Fruit fly (Drosophila melanogaster): Measurements from ENCODE around the gene CG8565.
A peak's percentile ranks its signal among the peaks of the same experiment; 100 is the strongest.

The CG8565 gene

DNA sequence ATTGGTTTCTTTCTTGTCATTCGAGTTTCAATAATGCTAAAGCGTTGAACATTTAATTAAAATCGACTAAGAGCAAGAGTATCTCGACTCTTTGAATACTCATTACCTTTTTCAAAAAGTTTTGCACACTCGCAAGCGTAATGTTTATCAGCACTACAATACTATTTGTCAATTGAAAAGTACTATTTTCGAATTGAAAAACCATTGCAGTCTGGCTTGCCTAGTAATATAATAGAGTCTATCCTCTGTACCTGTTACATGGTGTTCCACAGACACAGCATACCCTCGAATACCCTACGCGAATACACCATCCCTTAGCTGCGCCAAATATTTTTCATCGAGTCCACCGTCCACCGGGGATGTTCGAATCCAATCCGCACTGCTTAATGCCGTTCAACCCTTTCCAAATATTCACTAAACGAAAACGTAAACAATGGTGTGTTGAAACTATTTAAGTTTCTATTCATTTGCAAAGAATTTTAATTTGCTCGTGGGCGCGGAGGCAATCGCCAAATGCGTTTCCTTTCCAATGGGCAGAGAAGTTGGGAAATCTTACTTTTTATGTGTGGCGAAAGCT, 18.9 kb upstream of the CG8565 start (continued):
- TF ChIP-seq pzg (GFP tag; optimal IDR thresholded peaks at IDR 0.05): no peak
- TF ChIP-seq phol (tag; optimal IDR thresholded peaks at IDR 0.05): peak; percentile 42
- 0 out of 3 replicates have a peak, but pooled peaks have one; percentile 14 for TF ChIP-seq CG11695 (GFP tag; IDR thresholded peaks at IDR 0.05)
- TF ChIP-seq CG9797 (GFP tag; optimal IDR thresholded peaks at IDR 0.05): no peak
- TF ChIP-seq lilli (GFP tag; optimal IDR thresholded peaks at IDR 0.05): peak; percentile 32
- TF ChIP-seq abd-A (tag; optimal IDR thresholded peaks at IDR 0.05): no peak
- TF ChIP-seq CG8478 (optimal IDR thresholded peaks at IDR 0.05): no peak

DNA sequence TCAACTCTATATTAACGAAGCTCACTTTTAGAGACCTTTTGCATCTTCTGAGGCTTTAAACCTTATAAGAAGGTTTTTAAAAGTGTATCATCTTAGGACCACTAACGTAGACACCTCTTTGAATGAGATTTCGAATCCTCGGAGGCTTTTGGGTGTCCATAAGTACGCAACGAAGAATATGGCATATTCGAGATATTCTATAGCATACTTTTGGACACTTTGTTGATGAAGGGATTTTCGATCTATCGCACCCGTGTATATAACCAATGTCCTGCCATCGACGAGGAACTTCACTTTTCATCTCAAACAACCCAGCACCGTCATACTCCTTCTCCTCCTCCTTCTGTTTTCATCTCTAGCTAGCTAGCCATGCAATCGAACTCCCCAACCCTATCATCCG, 15.3 kb upstream of the CG8565 start:
- TF ChIP-seq CG17612 (GFP tag; IDR thresholded peaks at IDR 0.05): peak; percentile 90
- no peak for TF ChIP-seq Bgb (GFP tag; IDR thresholded peaks at IDR 0.05; ENCODE audit: partially characterized antibody)
- peak; percentile 53 for TF ChIP-seq CG8290 (GFP tag; optimal IDR thresholded peaks at IDR 0.05)
- TF ChIP-seq CG8290 (tag; optimal IDR thresholded peaks at IDR 0.05): peak in 1 of 2 experiments; percentile 85

DNA sequence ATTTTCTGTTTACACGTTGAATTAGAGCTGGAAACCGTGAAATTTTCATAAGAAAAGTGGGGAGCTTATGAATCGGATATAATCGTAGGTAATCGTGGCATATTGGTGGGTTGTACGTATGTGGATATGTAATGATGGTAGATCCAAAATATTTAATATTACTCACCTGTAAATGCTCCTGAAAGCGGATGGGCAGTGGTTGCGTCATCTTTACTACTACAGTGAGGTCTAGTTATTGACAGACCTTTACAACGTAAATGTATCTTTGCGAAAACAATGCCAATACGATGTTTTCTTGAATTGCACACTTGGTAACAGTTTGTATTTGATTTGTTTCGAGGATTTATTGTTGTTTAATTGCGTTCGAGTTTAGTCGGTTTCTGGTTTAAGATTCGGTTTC, 3.7 kb upstream of the CG8565 start:
- TF ChIP-seq CG17568 (GFP tag; optimal IDR thresholded peaks at IDR 0.05) (no peak), Pdp1 (GFP tag; optimal IDR thresholded peaks at IDR 0.05) (peak in 1 of 2 experiments; percentile 80), ssp (GFP tag; IDR thresholded peaks at IDR 0.05) (no peak), grau (tag; optimal IDR thresholded peaks at IDR 0.05) (peak; percentile 70), tx (GFP tag; optimal IDR thresholded peaks at IDR 0.05) (no peak), sens (GFP tag) (peak; percentile 56), luna (GFP tag; optimal IDR thresholded peaks at IDR 0.05) (no peak), bbx (GFP tag; IDR thresholded peaks at IDR 0.05; ENCODE audit: partially characterized antibody) (no peak)

DNA sequence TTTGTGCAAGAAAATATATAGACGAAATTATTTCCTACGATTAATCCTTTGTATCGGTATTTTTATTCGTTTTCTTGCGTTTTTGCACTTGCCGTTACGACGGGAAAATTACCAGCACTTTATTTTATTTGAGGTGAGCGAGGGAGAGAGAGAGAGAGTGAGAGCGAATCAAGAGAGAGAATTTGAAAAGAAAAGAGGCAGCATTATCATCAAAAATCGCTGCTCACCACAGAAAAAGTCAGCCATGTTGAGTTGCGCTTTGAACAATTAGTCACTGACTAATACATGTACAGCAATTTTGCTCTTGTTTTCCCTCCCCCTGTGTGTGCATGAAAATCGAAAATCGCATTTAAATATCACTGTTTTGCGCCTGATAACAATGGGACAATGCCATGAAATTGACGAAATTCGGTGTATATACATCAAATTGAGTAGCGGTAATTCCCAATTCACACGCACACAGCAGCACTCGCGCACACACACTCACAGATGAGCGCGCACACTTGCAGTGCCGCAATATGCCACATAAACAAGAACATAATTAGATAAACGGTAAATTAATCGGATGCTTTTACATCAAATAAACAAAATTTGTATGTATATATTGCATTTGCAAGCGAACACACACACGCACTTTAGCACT, 2.9 kb upstream of the CG8565 start:
- TF ChIP-seq gfzf (GFP tag; optimal IDR thresholded peaks at IDR 0.05) (no peak), Mrtf (GFP tag; IDR thresholded peaks at IDR 0.05) (no peak), CG10431 (GFP tag; optimal IDR thresholded peaks at IDR 0.05) (no peak), Lhr (GFP tag; optimal IDR thresholded peaks at IDR 0.05) (no peak), ap (GFP tag; IDR thresholded peaks at IDR 0.05) (no peak), pnt (GFP tag; optimal IDR thresholded peaks at IDR 0.05) (no peak), pan (optimal IDR thresholded peaks at IDR 0.05) (no peak), pan (GFP tag; optimal IDR thresholded peaks at IDR 0.05 in 1 of 2, IDR thresholded peaks at IDR 0.05 in 1 of 2) (no peak), Deaf1 (tag; optimal IDR thresholded peaks at IDR 0.05) (no peak), wor (GFP tag; IDR thresholded peaks at IDR 0.05) (no peak), CG11398 (GFP tag; optimal IDR thresholded peaks at IDR 0.05) (no peak), sc (optimal IDR thresholded peaks at IDR 0.05) (no peak), sc (GFP tag; optimal IDR thresholded peaks at IDR 0.05) (no peak), Sry-β (GFP tag; optimal IDR thresholded peaks at IDR 0.05) (no peak), CG32767 (GFP tag; IDR thresholded peaks at IDR 0.05) (peak; percentile 79), CG10274 (GFP tag; optimal IDR thresholded peaks at IDR 0.05) (no peak), CG32772 (GFP tag; IDR thresholded peaks at IDR 0.05) (no peak), ci (GFP tag; IDR thresholded peaks at IDR 0.05) (no peak), hb (GFP tag; IDR thresholded peaks at IDR 0.05; ENCODE audit: partially characterized antibody) (no peak), run (tag; optimal IDR thresholded peaks at IDR 0.05) (no peak), CG7987 (GFP tag; optimal IDR thresholded peaks at IDR 0.05) (no peak), CG11696 (GFP tag; IDR thresholded peaks at IDR 0.05) (no peak), CG7357 (GFP tag; IDR thresholded peaks at IDR 0.05) (no peak), CG9797 (GFP tag; optimal IDR thresholded peaks at IDR 0.05) (no peak), lbe (GFP tag; optimal IDR thresholded peaks at IDR 0.05) (peak; percentile 52), CG4404 (GFP tag; IDR thresholded peaks at IDR 0.05) (no peak), E2f2 (GFP tag; IDR thresholded peaks at IDR 0.05) (no peak), CG8089 (GFP tag; optimal IDR thresholded peaks at IDR 0.05) (no peak), CG10209 (GFP tag; optimal IDR thresholded peaks at IDR 0.05) (no peak)

Measured in whole organism, embryonic.